Worm (Caenorhabditis elegans): ENCODE measurements around the gene F54D5.23.
A peak's percentile ranks its signal among the peaks of the same experiment; 100 is the strongest.

Gene F54D5.23

DNA sequence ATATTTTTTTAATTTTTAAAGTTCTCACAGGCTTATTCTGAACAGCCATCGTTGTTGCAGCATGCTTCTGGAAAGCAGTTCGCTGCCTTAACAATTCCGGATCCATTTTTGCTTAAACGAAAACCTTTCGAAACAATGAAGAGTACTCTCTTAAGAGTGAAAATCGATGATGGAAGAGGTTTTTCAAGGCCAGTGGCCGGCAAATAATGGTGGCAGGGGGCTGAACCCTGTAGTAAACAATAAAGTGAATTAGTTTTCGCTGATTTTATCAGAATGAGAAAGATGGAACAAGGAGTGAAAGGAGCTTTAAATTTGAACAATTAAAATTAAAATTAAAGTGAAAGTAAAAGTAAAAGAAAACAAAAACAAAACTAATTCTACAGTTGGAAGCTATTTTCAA lies 26.7 kb downstream of the F54D5.23 start, which contains the start of gene gtf-2E2 (continued):
- TF ChIP-seq mdl-1 (tag; optimal IDR thresholded peaks at IDR 0.05) (no peak), unc-62 (GFP tag; optimal IDR thresholded peaks at IDR 0.05) (no peak), F16B12.6 (tag; optimal IDR thresholded peaks at IDR 0.05) (no peak), efl-3 (GFP tag; optimal IDR thresholded peaks at IDR 0.05) (no peak), aly-2 (tag; optimal IDR thresholded peaks at IDR 0.05) (no peak), nhr-19 (GFP tag; conservative IDR thresholded peaks at IDR 0.05) (no peak), lin-39 (tag; optimal IDR thresholded peaks at IDR 0.05) (no peak), lsy-2 (tag; optimal IDR thresholded peaks at IDR 0.05) (peak in 1 of 2 experiments; percentile 46), ztf-4 (tag; optimal IDR thresholded peaks at IDR 0.05) (no peak), snpc-4 (tag; optimal IDR thresholded peaks at IDR 0.05) (no peak), pax-3 (tag; optimal IDR thresholded peaks at IDR 0.05) (no peak), fos-1 (tag; optimal IDR thresholded peaks at IDR 0.05) (no peak), grh-1 (GFP tag; IDR thresholded peaks at IDR 0.05) (no peak), lin-15B (tag; optimal IDR thresholded peaks at IDR 0.05) (no peak), C16A3.4 (tag; optimal IDR thresholded peaks at IDR 0.05) (no peak), jun-1 (tag; optimal IDR thresholded peaks at IDR 0.05) (no peak), xbp-1 (tag; optimal IDR thresholded peaks at IDR 0.05) (no peak), tlp-1 (tag; optimal IDR thresholded peaks at IDR 0.05) (no peak), sup-37 (GFP tag; optimal IDR thresholded peaks at IDR 0.05) (no peak), nhr-71 (tag; optimal IDR thresholded peaks at IDR 0.05) (peak; percentile 25), unc-86 (tag; optimal IDR thresholded peaks at IDR 0.05) (no peak), hpl-2 (GFP tag; optimal IDR thresholded peaks at IDR 0.05) (no peak), elt-3 (tag; optimal IDR thresholded peaks at IDR 0.05) (no peak), sox-4 (tag; optimal IDR thresholded peaks at IDR 0.05) (no peak), fkh-8 (tag; optimal IDR thresholded peaks at IDR 0.05) (no peak), dpl-1 (GFP tag; optimal IDR thresholded peaks at IDR 0.05) (peak in 1 of 3 experiments; percentile 24), nhr-11 (tag; optimal IDR thresholded peaks at IDR 0.05) (no peak), blmp-1 (tag; optimal IDR thresholded peaks at IDR 0.05) (peak; percentile 91), alr-1 (tag; optimal IDR thresholded peaks at IDR 0.05; ENCODE audit: borderline replicate concordance) (no peak), hlh-4 (tag; optimal IDR thresholded peaks at IDR 0.05) (no peak), rnt-1 (tag; optimal IDR thresholded peaks at IDR 0.05) (peak; percentile 63), lin-14 (GFP tag; optimal IDR thresholded peaks at IDR 0.05) (peak; percentile 46), dsc-1 (tag; optimal IDR thresholded peaks at IDR 0.05) (no peak), lin-35 (GFP tag; optimal IDR thresholded peaks at IDR 0.05) (peak; percentile 3 to 28), nhr-28 (tag; optimal IDR thresholded peaks at IDR 0.05) (no peak)

DNA sequence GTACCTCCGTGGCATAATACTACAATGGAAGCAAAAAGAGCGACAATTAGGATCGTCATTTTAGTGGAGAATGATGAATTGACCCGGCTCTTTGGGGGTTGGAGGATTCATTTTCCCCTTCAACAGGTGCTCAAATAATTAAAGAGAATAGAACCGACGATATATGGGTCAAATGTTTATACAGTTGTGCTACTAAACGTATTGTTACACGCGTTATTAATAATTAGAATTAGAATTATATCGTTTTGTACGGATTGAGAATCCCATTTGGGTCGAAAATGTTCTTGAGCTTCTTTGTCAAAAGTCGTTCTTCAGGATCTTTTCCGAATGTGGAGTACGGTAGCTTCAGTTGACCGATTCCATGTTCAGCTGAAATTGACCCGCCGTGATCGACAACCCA lies 30.3 kb downstream of the F54D5.23 start, which contains the start of gene Y62F5A.9:
Y62F5A.9 (minus strand) TSS at position 101 of the 400 bp plus-strand sequence.
- TF ChIP-seq vab-15 (tag; optimal IDR thresholded peaks at IDR 0.05) (no peak), efl-1 (optimal IDR thresholded peaks at IDR 0.05) (no peak), efl-1 (GFP tag; optimal IDR thresholded peaks at IDR 0.05 in 1 of 2) (peak in 1 of 2 experiments; percentile 45), snu-23 (GFP tag; optimal IDR thresholded peaks at IDR 0.05) (peak; percentile 9)

DNA sequence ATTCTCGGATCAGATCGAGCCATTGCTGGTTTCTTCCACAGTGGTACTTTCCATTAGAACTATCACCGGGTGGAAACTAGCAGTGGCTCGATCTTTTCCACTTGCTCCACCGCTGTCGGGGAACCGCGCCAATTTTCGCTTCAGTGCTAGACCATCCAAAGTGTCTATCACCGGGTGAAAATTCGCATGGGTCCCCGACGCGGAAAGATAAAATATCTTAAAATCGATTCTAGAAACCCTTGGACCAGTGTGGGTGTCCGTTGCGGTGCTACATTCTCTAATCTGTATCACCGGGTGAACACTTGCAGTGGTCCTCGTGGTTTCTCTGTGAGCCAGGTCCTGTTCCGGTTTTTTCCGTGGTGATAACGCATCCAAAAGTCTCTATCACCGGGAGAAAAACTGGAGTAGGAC lies 31.5 kb downstream of the F54D5.23 start:
- TF ChIP-seq lir-3 (tag; optimal IDR thresholded peaks at IDR 0.05; ENCODE audit: poor library complexity): no peak
- TF ChIP-seq pax-3 (tag; optimal IDR thresholded peaks at IDR 0.05): no peak
- TF ChIP-seq sup-37 (GFP tag; optimal IDR thresholded peaks at IDR 0.05): no peak
- no peak for TF ChIP-seq irx-1 (tag; optimal IDR thresholded peaks at IDR 0.05)
- no peak for TF ChIP-seq ces-1 (GFP tag; optimal IDR thresholded peaks at IDR 0.05)
